Fruit fly (Drosophila melanogaster) Kc167 (cell line): Measurements from ENCODE around the gene gce.

Source experiments
- Sin3A ChIP-seq: fragments of >200 bp; optimal IDR thresholded peaks from 2 replicates; lab custom pipeline; 2018; ENCODE audit warnings: missing external identifiers
- h ChIP-seq: fragments of >200 bp; optimal IDR thresholded peaks from 3 replicates; lab custom pipeline; 2018; ENCODE audit warnings: missing external identifiers
- psq ChIP-seq: fragments of >200 bp; optimal IDR thresholded peaks from 2 replicates; lab custom pipeline; 2017; ENCODE audit warnings: missing external identifiers
- ttk ChIP-seq: sonication (Bioruptor generic); optimal IDR thresholded peaks from 2 replicates; lab custom pipeline; 2017; ENCODE audit warnings: missing external identifiers

- no peak for TF ChIP-seq Sin3A (lab: Kevin White, UChicago)
- no peak for TF ChIP-seq ttk (lab: Kevin White, UChicago)
- TF ChIP-seq h (lab: Kevin White, UChicago), result no peak
- TF ChIP-seq psq (lab: Kevin White, UChicago), result no peak
These were observed 47.1 kb downstream of the gce start, which contains the start of the genes CG12608 and Prp5 for dm6 chrX:15344473-15345331.
